Worm (Caenorhabditis elegans) whole organism, L1 larva: ENCODE data around the gene F41C6.4.

ENCODE experiments used
- C34B4.2 ChIP-seq: sonication (generic microtip); optimal IDR thresholded peaks from 2 replicates; lab custom pipeline; 2017; ENCODE audit warnings: mild to moderate bottlenecking, missing genetic modification characterization, missing compliant biosample characterization
- fkh-10 ChIP-seq: sonication (generic microtip); optimal IDR thresholded peaks from 2 replicates; lab custom pipeline; 2017; ENCODE audit warnings: missing biosample characterization, missing genetic modification reagents, missing genetic modification characterization
- grh-1 ChIP-seq: fragments of 200-800 bp; sonication (Bioruptor generic); IDR thresholded peaks from 2 replicates; pipeline ENCODE4 v1.3.6; 2022; ENCODE audit warnings: missing genetic modification reagents, missing genetic modification characterization, missing compliant biosample characterization
- pag-3 ChIP-seq: sonication (generic microtip); optimal IDR thresholded peaks from 2 replicates; lab custom pipeline; 2017; ENCODE audit warnings: missing genetic modification characterization, mild to moderate bottlenecking, missing compliant biosample characterization, antibody characterized with exemption, borderline replicate concordance; ENCODE audit not compliant: insufficient read depth
- skn-1 ChIP-seq: fragments of 150-350 bp; optimal IDR thresholded peaks from 2 replicates; lab custom pipeline; 2014; ENCODE audit warnings: missing biosample characterization, missing genetic modification characterization
- ztf-4 ChIP-seq: fragments of 150-350 bp; optimal IDR thresholded peaks from 2 replicates; lab custom pipeline; 2014; ENCODE audit warnings: missing biosample characterization, missing genetic modification characterization

ce11 chrX:6901078-6901477 is 26.5 kb upstream of the F41C6.4 start, which contains the start of gene pes-23:
- TF ChIP-seq grh-1 (GFP tag; lab: Robert Waterston, UW) (no peak), fkh-10 (GFP tag; lab: Kevin White, UChicago) (no peak), pag-3 (tag; lab: Kevin White, UChicago) (no peak), skn-1 (tag; lab: Kevin White, UChicago) (no peak), ztf-4 (no peak), C34B4.2 (tag; lab: Kevin White, UChicago) (no peak)
